Worm (Caenorhabditis elegans) whole organism, L4 larva: ENCODE results near the gene M03C11.6.

Source experiments
- F10B5.3 ChIP-seq: sonication (generic microtip); optimal IDR thresholded peaks from 2 replicates; lab custom pipeline; 2016; ENCODE audit warnings: mild to moderate bottlenecking, missing genetic modification characterization, missing compliant biosample characterization
- R02D3.7 ChIP-seq: fragments of 150-350 bp; sonication (generic microtip); optimal IDR thresholded peaks from 3 replicates; lab custom pipeline; 2014; ENCODE audit warnings: missing biosample characterization, missing genetic modification characterization
- Y5F2A.4 ChIP-seq: fragments of 200-800 bp; sonication (Bioruptor generic); optimal IDR thresholded peaks from 2 replicates; lab custom pipeline; 2018; ENCODE audit warnings: mild to moderate bottlenecking, missing genetic modification characterization, missing compliant biosample characterization
- ama-1 ChIP-seq: fragments of 150-350 bp; optimal IDR thresholded peaks from 2 replicates; lab custom pipeline; 2014; ENCODE audit warnings: inconsistent platforms, mixed read lengths
- ceh-82 ChIP-seq: sonication (generic microtip); optimal IDR thresholded peaks from 2 replicates; lab custom pipeline; 2017; ENCODE audit warnings: missing biosample characterization, missing genetic modification characterization
- daf-16 ChIP-seq, 3 experiments: sonication (generic microtip); optimal IDR thresholded peaks; 2 replicates each; lab custom pipeline; 2016 to 2017; ENCODE audit warnings: missing genetic modification characterization in 3 of 3, missing genetic modification reagents in 3 of 3, mild to moderate bottlenecking in 2 of 3, missing compliant biosample characterization in 2 of 3, missing biosample characterization in 1 of 3, moderate library complexity in 1 of 3
- fos-1 ChIP-seq: fragments of 150-350 bp; optimal IDR thresholded peaks from 2 replicates; lab custom pipeline; 2014; ENCODE audit warnings: missing biosample characterization, missing genetic modification characterization
- gei-8 ChIP-seq: fragments of 200-800 bp; sonication (Bioruptor generic); optimal IDR thresholded peaks from 2 replicates; lab custom pipeline; 2018; ENCODE audit warnings: mild to moderate bottlenecking, missing genetic modification characterization, missing compliant biosample characterization
- lin-39 ChIP-seq: fragments of 150-350 bp; optimal IDR thresholded peaks from 2 replicates; lab custom pipeline; 2014; ENCODE audit warnings: missing biosample characterization, missing genetic modification reagents, missing genetic modification characterization
- nhr-41 ChIP-seq: fragments of 200-800 bp; sonication (Bioruptor generic); IDR thresholded peaks from 2 replicates; pipeline ENCODE4 v1.3.6; 2022; ENCODE audit warnings: missing genetic modification reagents, missing genetic modification characterization, missing compliant biosample characterization
- unc-39 ChIP-seq: sonication (generic microtip); optimal IDR thresholded peaks from 2 replicates; lab custom pipeline; 2017; ENCODE audit warnings: missing biosample characterization, missing genetic modification characterization
- zag-1 ChIP-seq: fragments of 150-350 bp; optimal IDR thresholded peaks from 2 replicates; lab custom pipeline; 2014; ENCODE audit warnings: missing biosample characterization, missing genetic modification characterization

DNA sequence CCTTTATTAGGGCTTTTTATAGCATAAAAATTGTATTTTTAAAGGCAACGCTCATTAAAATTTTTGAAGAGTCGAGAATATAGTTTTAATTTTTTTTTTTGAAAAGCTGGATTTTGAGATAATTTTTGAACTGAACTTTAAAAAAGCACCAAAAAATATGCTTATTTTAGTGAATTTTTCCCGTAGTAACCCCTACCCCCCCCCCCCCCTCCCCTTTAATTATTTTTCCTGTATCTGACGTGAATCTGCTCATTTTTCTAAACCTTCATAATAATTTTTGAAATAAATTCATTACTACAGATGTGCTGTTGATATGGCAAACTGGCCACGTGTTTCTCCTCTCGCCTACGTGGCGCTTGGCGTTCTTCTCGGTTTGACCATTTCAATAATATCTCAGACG is 42.3 kb downstream of the M03C11.6 start, which contains the start of gene C38H2.2:
- TF ChIP-seq R02D3.7 (tag; lab: Kevin White, UChicago) (no peak), zag-1 (no peak), gei-8 (no peak), daf-16 (GFP tag; optimal IDR thresholded peaks at IDR 0.05; lab: Kevin White, UChicago) (no peak), daf-16 (tag; optimal IDR thresholded peaks at IDR 0.05; lab: Kevin White, UChicago) (no peak), Y5F2A.4 (GFP tag; lab: Kevin White, UChicago) (no peak), ama-1 (lab: Kevin White, UChicago) (no peak), F10B5.3 (no peak), fos-1 (tag; lab: Kevin White, UChicago) (no peak), nhr-41 (GFP tag; lab: Robert Waterston, UW) (no peak), unc-39 (tag; lab: Kevin White, UChicago) (no peak), ceh-82 (tag; lab: Kevin White, UChicago) (no peak), lin-39 (tag; lab: Kevin White, UChicago) (no peak)
